Worm (Caenorhabditis elegans) whole organism, L1 larva: ENCODE data around the gene catp-4.

ENCODE experiments used
- efl-3 ChIP-seq: fragments of 200-800 bp; sonication (Bioruptor generic); optimal IDR thresholded peaks from 2 replicates; lab custom pipeline; 2018; ENCODE audit warnings: mild to moderate bottlenecking, missing genetic modification characterization, missing compliant biosample characterization
- irx-1 ChIP-seq: sonication (generic microtip); optimal IDR thresholded peaks from 2 replicates; lab custom pipeline; 2016; ENCODE audit warnings: missing genetic modification characterization, missing compliant biosample characterization

DNA sequence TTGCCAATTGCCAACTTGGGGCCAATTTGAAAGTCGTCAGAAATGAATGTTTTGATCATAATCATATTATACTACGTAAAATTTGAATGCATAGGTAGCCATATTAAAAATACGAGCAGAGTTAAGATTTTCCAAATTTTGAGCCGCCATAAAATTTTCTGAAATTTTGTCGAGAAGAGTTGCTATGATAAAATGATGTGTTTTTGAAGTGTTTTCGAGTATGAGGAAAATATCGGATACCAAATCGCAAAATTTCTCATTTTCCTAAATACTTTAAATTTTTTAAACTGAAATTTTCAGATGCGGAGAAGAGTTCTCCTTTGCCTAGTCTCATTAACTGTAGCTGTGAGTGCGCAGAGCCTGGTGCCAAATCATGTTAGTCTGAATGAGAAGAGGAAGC is 33.9 kb downstream of the catp-4 start, which contains the start of gene tag-297:
- no peak for TF ChIP-seq efl-3
- no peak for TF ChIP-seq irx-1 (tag; lab: Kevin White, UChicago)
